Fruit fly (Drosophila melanogaster): ENCODE measurements around the gene Cmpk.

The Cmpk gene

DNA sequence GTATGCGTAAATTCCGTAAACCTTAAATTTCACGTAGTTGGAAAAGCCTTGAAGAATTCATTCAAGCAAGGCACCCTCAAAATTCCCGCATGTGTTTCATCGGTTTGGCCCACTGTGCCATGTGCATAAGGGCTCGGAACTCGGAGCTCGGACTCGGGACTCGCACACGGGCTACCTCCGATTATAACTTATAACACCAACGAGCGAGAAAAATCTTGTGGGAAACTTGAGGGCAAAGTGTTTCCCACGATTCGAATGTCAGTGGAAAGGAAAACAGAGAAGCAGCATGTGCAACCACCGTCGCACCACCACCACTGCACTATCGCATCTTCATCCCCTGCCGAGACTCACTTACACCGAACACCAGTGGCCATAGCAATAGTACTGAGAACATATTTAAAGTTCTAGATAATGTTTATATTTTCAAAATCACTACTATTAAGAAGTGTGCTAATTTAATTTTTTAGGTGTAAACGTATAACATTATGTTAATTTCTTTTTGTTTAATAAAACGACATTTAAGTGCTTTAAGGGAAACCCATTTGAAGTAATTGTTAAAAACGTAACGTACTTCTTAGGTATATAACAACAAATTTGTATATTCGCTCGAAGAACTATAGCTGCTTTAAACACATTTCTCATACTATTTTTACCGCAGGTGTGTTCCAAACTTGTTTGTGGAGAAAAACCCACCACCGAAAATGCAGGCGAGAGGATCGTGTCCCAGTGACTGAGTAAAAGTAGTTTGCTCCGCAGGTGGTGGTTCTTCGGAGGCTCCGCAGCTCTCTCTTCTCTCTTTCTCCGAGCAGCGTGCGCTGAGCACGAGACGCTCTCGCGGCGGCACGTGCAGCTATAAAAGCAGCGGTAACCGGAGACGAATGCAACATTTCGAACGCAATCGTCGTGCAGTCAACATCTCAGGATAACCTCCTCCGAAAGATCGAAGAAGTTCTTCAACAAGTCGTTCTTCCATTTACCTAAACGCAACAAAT, 18.8 kb downstream of the Cmpk start (continued):
- TF ChIP-seq Gsc (GFP tag; IDR thresholded peaks at IDR 0.05) (peak; percentile 51; the same call in 1 of the 2 replicates), nmo (GFP tag; optimal IDR thresholded peaks at IDR 0.05) (peak; percentile 98), CG7987 (GFP tag; optimal IDR thresholded peaks at IDR 0.05) (peak; percentile 31), sna (GFP tag; IDR thresholded peaks at IDR 0.05; ENCODE audit: partially characterized antibody) (no peak), CG18262 (tag; optimal IDR thresholded peaks at IDR 0.05) (peak; percentile 99), Mrtf (GFP tag; IDR thresholded peaks at IDR 0.05) (no peak; the same call in 2 of the 3 replicates), chm (GFP tag; IDR thresholded peaks at IDR 0.05) (peak; percentile 31; the same call in 1 of the 2 replicates), Drgx (GFP tag; IDR thresholded peaks at IDR 0.05) (peak; percentile 25; the same call in 1 of the 2 replicates), sug (tag; optimal IDR thresholded peaks at IDR 0.05) (peak; percentile 52), yki (optimal IDR thresholded peaks at IDR 0.05) (peak; percentile 87), dm (GFP tag; optimal IDR thresholded peaks at IDR 0.05) (peak; percentile 64), CG34376 (GFP tag; optimal IDR thresholded peaks at IDR 0.05) (no peak), NfI (GFP tag; optimal IDR thresholded peaks at IDR 0.05) (peak; percentile 61), ara (GFP tag; IDR thresholded peaks at IDR 0.05) (peak; percentile 86), HLH3B (GFP tag; IDR thresholded peaks at IDR 0.05) (peak; percentile 62), CG1603 (tag; optimal IDR thresholded peaks at IDR 0.05) (peak; percentile 70), crol (GFP tag; IDR thresholded peaks at IDR 0.05) (no peak), CG15073 (GFP tag; optimal IDR thresholded peaks at IDR 0.05) (no peak), CG31441 (GFP tag; IDR thresholded peaks at IDR 0.05) (peak; percentile 98), luna (GFP tag; optimal IDR thresholded peaks at IDR 0.05) (no peak), CG14965 (GFP tag; optimal IDR thresholded peaks at IDR 0.05; ENCODE audit: borderline replicate concordance) (no peak), CG17612 (GFP tag; IDR thresholded peaks at IDR 0.05) (no peak), Abd-B (GFP tag; optimal IDR thresholded peaks at IDR 0.05) (peak; percentile 69), Jarid2 (GFP tag; optimal IDR thresholded peaks at IDR 0.05) (peak; percentile 63), CG16863 (GFP tag; optimal IDR thresholded peaks at IDR 0.05) (peak; percentile 68), Kr (GFP tag; optimal IDR thresholded peaks at IDR 0.05) (peak; percentile 96), Bdp1 (GFP tag; optimal IDR thresholded peaks at IDR 0.05) (peak; percentile 34), CG14710 (tag; optimal IDR thresholded peaks at IDR 0.05) (peak; percentile 98), E2f2 (GFP tag; IDR thresholded peaks at IDR 0.05) (peak; percentile 44; the same call in 1 of the 2 replicates), BtbVII (GFP tag; optimal IDR thresholded peaks at IDR 0.05) (peak; percentile 50), unpg (GFP tag; optimal IDR thresholded peaks at IDR 0.05) (peak; percentile 90), fd96Cb (tag; optimal IDR thresholded peaks at IDR 0.05) (peak; percentile 94), Hand (GFP tag; optimal IDR thresholded peaks at IDR 0.05) (peak; percentile 12), Bgb (GFP tag; IDR thresholded peaks at IDR 0.05; ENCODE audit: partially characterized antibody) (0 out of 2 replicates have a peak, but pooled peaks have one; percentile 9), dmrt11E (tag; optimal IDR thresholded peaks at IDR 0.05) (peak; percentile 100), pfk (GFP tag; optimal IDR thresholded peaks at IDR 0.05) (no peak), bigmax (GFP tag; optimal IDR thresholded peaks at IDR 0.05) (no peak), CG9876 (GFP tag; optimal IDR thresholded peaks at IDR 0.05) (peak; percentile 3), CG12659 (GFP tag; optimal IDR thresholded peaks at IDR 0.05) (peak; percentile 79), caup (GFP tag; optimal IDR thresholded peaks at IDR 0.05; ENCODE audit: severe bottlenecking) (peak; percentile 37), Side (GFP tag; optimal IDR thresholded peaks at IDR 0.05) (peak; percentile 71), tx (GFP tag; optimal IDR thresholded peaks at IDR 0.05) (peak; percentile 69), CG15514 (GFP tag; optimal IDR thresholded peaks at IDR 0.05) (no peak), wdn (GFP tag; IDR thresholded peaks at IDR 0.05) (no peak), Ptx1 (GFP tag; IDR thresholded peaks at IDR 0.05) (peak; percentile 71), CG12942 (GFP tag; optimal IDR thresholded peaks at IDR 0.05) (peak; percentile 30), CG6765 (GFP tag; optimal IDR thresholded peaks at IDR 0.05) (no peak)

All from whole organism, embryonic.